Worm (Caenorhabditis elegans) whole organism, young adult: ENCODE data around the gene tag-266.

ENCODE experiments used
- B0261.1 ChIP-seq: sonication (generic microtip); optimal IDR thresholded peaks from 2 replicates; lab custom pipeline; 2016; ENCODE audit warnings: mild to moderate bottlenecking, missing genetic modification characterization, moderate library complexity, missing compliant biosample characterization
- B0336.3 ChIP-seq: fragments of 200-800 bp; sonication (Bioruptor generic); IDR thresholded peaks from 2 replicates; pipeline ENCODE4 v1.3.6; 2022; ENCODE audit warnings: missing genetic modification characterization, missing compliant biosample characterization
- C06A6.2 ChIP-seq: fragments of 200-800 bp; sonication (Bioruptor generic); conservative IDR thresholded peaks from 2 replicates; pipeline ENCODE4 v1.3.6; 2022; ENCODE audit warnings: missing genetic modification characterization, missing compliant biosample characterization
- F39B2.1 ChIP-seq: fragments of 200-800 bp; sonication (Bioruptor generic); IDR thresholded peaks from 2 replicates; pipeline ENCODE4 v1.3.6; 2022; ENCODE audit warnings: missing genetic modification reagents, missing genetic modification characterization, missing compliant biosample characterization
- F49E8.2 ChIP-seq: sonication (generic microtip); optimal IDR thresholded peaks from 3 replicates; lab custom pipeline; 2017; ENCODE audit warnings: missing genetic modification characterization, mild to moderate bottlenecking, missing compliant biosample characterization, antibody characterized with exemption, moderate library complexity; ENCODE audit not compliant: insufficient read depth
- F55B11.4 ChIP-seq: sonication (generic microtip); optimal IDR thresholded peaks from 2 replicates; lab custom pipeline; 2016; ENCODE audit warnings: missing compliant biosample characterization, missing genetic modification characterization, borderline replicate concordance; ENCODE audit not compliant: insufficient read depth
- F57A8.1 ChIP-seq: fragments of 200-800 bp; sonication (Bioruptor generic); optimal IDR thresholded peaks from 2 replicates; lab custom pipeline; 2018; ENCODE audit warnings: mild to moderate bottlenecking, missing genetic modification characterization, moderate library complexity, missing compliant biosample characterization
- F57C9.4 ChIP-seq: sonication (generic microtip); optimal IDR thresholded peaks from 2 replicates; lab custom pipeline; 2017; ENCODE audit warnings: mild to moderate bottlenecking, missing genetic modification characterization, missing compliant biosample characterization
- T07F8.4 ChIP-seq: sonication (generic microtip); optimal IDR thresholded peaks from 2 replicates; lab custom pipeline; 2016; ENCODE audit warnings: mild to moderate bottlenecking, missing genetic modification characterization, moderate library complexity, missing compliant biosample characterization
- Y67H2A.10 ChIP-seq: fragments of 200-800 bp; sonication (Bioruptor generic); conservative IDR thresholded peaks from 2 replicates; pipeline ENCODE4 v1.3.6; 2022; ENCODE audit warnings: missing genetic modification reagents, missing genetic modification characterization, missing compliant biosample characterization
- akir-1 ChIP-seq: fragments of 200-800 bp; sonication (Bioruptor generic); optimal IDR thresholded peaks from 2 replicates; lab custom pipeline; 2018; ENCODE audit warnings: mild to moderate bottlenecking, missing genetic modification characterization, moderate library complexity, missing compliant biosample characterization
- ama-1 ChIP-seq, 3 experiments: fragments of 150-350 bp in 1 of 3; sonication (generic microtip) in 2 of 3; optimal IDR thresholded peaks; 2 replicates each; lab custom pipeline; 2014 to 2018; ENCODE audit warnings: missing biosample characterization in 2 of 3, missing genetic modification characterization in 2 of 3, missing genetic modification reagents in 2 of 3
- attf-5 ChIP-seq: fragments of 200-800 bp; sonication (Bioruptor generic); optimal IDR thresholded peaks from 2 replicates; lab custom pipeline; 2018; ENCODE audit warnings: mild to moderate bottlenecking, missing genetic modification characterization, missing compliant biosample characterization
- attf-6 ChIP-seq: fragments of 200-800 bp; sonication (Bioruptor generic); IDR thresholded peaks from 2 replicates; pipeline ENCODE4 v1.3.6; 2022; ENCODE audit warnings: missing genetic modification reagents, missing genetic modification characterization, missing compliant biosample characterization
- ccch-3 ChIP-seq: fragments of 200-800 bp; sonication (Bioruptor generic); optimal IDR thresholded peaks from 2 replicates; lab custom pipeline; 2018; ENCODE audit warnings: mild to moderate bottlenecking, missing genetic modification characterization, missing compliant biosample characterization
- die-1 ChIP-seq: sonication (generic microtip); optimal IDR thresholded peaks from 2 replicates; lab custom pipeline; 2016; ENCODE audit warnings: missing genotype, mild to moderate bottlenecking, missing genetic modification characterization, missing compliant biosample characterization
- efl-1 ChIP-seq: fragments of 150-350 bp; optimal IDR thresholded peaks from 2 replicates; lab custom pipeline; 2014; ENCODE audit warnings: missing biosample characterization, missing genetic modification reagents, missing genetic modification characterization
- ekl-4 ChIP-seq: fragments of 200-800 bp; sonication (Bioruptor generic); IDR thresholded peaks from 2 replicates; pipeline ENCODE4 v1.3.6; 2022; ENCODE audit warnings: missing genetic modification reagents, missing genetic modification characterization, missing compliant biosample characterization
- fkh-3 ChIP-seq: sonication (generic microtip); optimal IDR thresholded peaks from 2 replicates; lab custom pipeline; 2016; ENCODE audit warnings: mild to moderate bottlenecking, missing genetic modification characterization, missing compliant biosample characterization
- hlh-12 ChIP-seq: sonication (generic microtip); optimal IDR thresholded peaks from 2 replicates; lab custom pipeline; 2016; ENCODE audit warnings: missing genetic modification characterization, missing compliant biosample characterization
- hmg-1.2 ChIP-seq: fragments of 200-800 bp; sonication (Bioruptor generic); IDR thresholded peaks from 2 replicates; pipeline ENCODE4 v1.3.6; 2022; ENCODE audit warnings: missing genetic modification reagents, missing genetic modification characterization, missing compliant biosample characterization
- lag-1 ChIP-seq: fragments of 200-800 bp; sonication (Bioruptor generic); IDR thresholded peaks from 2 replicates; pipeline ENCODE4 v1.3.6; 2022; ENCODE audit warnings: missing genetic modification reagents, missing genetic modification characterization, missing compliant biosample characterization
- let-607 ChIP-seq, 2 experiments: fragments of 200-800 bp in 1 of 2; sonication (Bioruptor generic) in 1 of 2; sonication (generic microtip) in 1 of 2; optimal IDR thresholded peaks; 2 replicates each; lab custom pipeline; 2016 to 2018; ENCODE audit warnings: mild to moderate bottlenecking in 2 of 2, missing compliant biosample characterization in 2 of 2, missing genetic modification characterization in 2 of 2, moderate library complexity in 2 of 2, missing genotype in 1 of 2
- lin-35 ChIP-seq, 3 experiments: fragments of 150-350 bp in 2 of 3; sonication (generic microtip) in 1 of 3; optimal IDR thresholded peaks; 2 replicates each; lab custom pipeline; 2014 to 2018; ENCODE audit warnings: missing biosample characterization in 3 of 3, missing genetic modification characterization in 3 of 3, missing genetic modification reagents in 3 of 3
- lin-54 ChIP-seq: fragments of 200-800 bp; sonication (Bioruptor generic); optimal IDR thresholded peaks from 2 replicates; lab custom pipeline; 2018; ENCODE audit warnings: mild to moderate bottlenecking, missing genetic modification characterization, missing compliant biosample characterization
- lir-1 ChIP-seq: fragments of 200-800 bp; sonication (Bioruptor generic); conservative IDR thresholded peaks from 2 replicates; pipeline ENCODE4 v1.3.6; 2022; ENCODE audit warnings: missing genetic modification reagents, missing genetic modification characterization, missing compliant biosample characterization
- madf-3 ChIP-seq: fragments of 200-800 bp; sonication (Bioruptor generic); IDR thresholded peaks from 2 replicates; pipeline ENCODE4 v1.3.6; 2022; ENCODE audit warnings: missing genetic modification reagents, missing genetic modification characterization, missing compliant biosample characterization
- madf-6 ChIP-seq: fragments of 200-800 bp; sonication (Bioruptor generic); IDR thresholded peaks from 2 replicates; pipeline ENCODE4 v1.3.6; 2022; ENCODE audit warnings: missing genetic modification reagents, missing genetic modification characterization, missing compliant biosample characterization
- madf-8 ChIP-seq: fragments of 200-800 bp; sonication (Bioruptor generic); conservative IDR thresholded peaks from 2 replicates; pipeline ENCODE4 v1.3.6; 2022; ENCODE audit warnings: missing genetic modification reagents, missing genetic modification characterization, missing compliant biosample characterization
- mel-28 ChIP-seq: sonication (generic microtip); optimal IDR thresholded peaks from 2 replicates; lab custom pipeline; 2016; ENCODE audit warnings: borderline replicate concordance, mild to moderate bottlenecking, missing genetic modification characterization, missing compliant biosample characterization
- nfyb-1 ChIP-seq: fragments of 200-800 bp; sonication (Bioruptor generic); IDR thresholded peaks from 2 replicates; pipeline ENCODE4 v1.3.6; 2022; ENCODE audit warnings: missing genetic modification reagents, missing genetic modification characterization, missing compliant biosample characterization
- nhr-90 ChIP-seq: sonication (generic microtip); optimal IDR thresholded peaks from 2 replicates; lab custom pipeline; 2016; ENCODE audit warnings: missing genotype, mild to moderate bottlenecking, missing genetic modification characterization, missing compliant biosample characterization
- rcor-1 ChIP-seq: fragments of 200-800 bp; sonication (Bioruptor generic); IDR thresholded peaks from 2 replicates; pipeline ENCODE4 v1.3.6; 2022; ENCODE audit warnings: missing genetic modification reagents, missing genetic modification characterization, missing compliant biosample characterization
- rpc-1 ChIP-seq, 2 experiments: fragments of 150-350 bp in 1 of 2; sonication (generic microtip) in 1 of 2; optimal IDR thresholded peaks; 2 replicates each; lab custom pipeline; 2014 to 2018; ENCODE audit warnings: missing biosample characterization in 1 of 2, missing genetic modification characterization in 1 of 2, missing genetic modification reagents in 1 of 2, missing genotype in 1 of 2
- snpc-1.1 ChIP-seq: sonication (generic microtip); optimal IDR thresholded peaks from 2 replicates; lab custom pipeline; 2017; ENCODE audit warnings: missing genetic modification characterization, mild to moderate bottlenecking, missing compliant biosample characterization, antibody characterized with exemption, moderate library complexity, missing genotype, missing genetic modification reagents; ENCODE audit not compliant: insufficient read depth
- somi-1 ChIP-seq: fragments of 200-800 bp; sonication (Bioruptor generic); optimal IDR thresholded peaks from 2 replicates; lab custom pipeline; 2018; ENCODE audit warnings: mild to moderate bottlenecking, missing genetic modification characterization, missing compliant biosample characterization
- tlf-1 ChIP-seq: fragments of 200-800 bp; sonication (Bioruptor generic); optimal IDR thresholded peaks from 2 replicates; lab custom pipeline; 2018; ENCODE audit warnings: mild to moderate bottlenecking, missing genetic modification characterization, missing compliant biosample characterization
- unc-62 ChIP-seq: fragments of 150-350 bp; optimal IDR thresholded peaks from 2 replicates; lab custom pipeline; 2014; ENCODE audit warnings: missing biosample characterization, missing genetic modification reagents, missing genetic modification characterization
- xnd-1 ChIP-seq: sonication (generic microtip); optimal IDR thresholded peaks from 2 replicates; lab custom pipeline; 2016; ENCODE audit warnings: missing genotype, missing genetic modification reagents, missing genetic modification characterization, missing compliant biosample characterization
- zfh-2 ChIP-seq: fragments of 200-800 bp; sonication (Bioruptor generic); conservative IDR thresholded peaks from 2 replicates; pipeline ENCODE4 v1.3.6; 2022; ENCODE audit warnings: missing genetic modification reagents, missing genetic modification characterization, missing compliant biosample characterization
- ztf-26 ChIP-seq: sonication (generic microtip); optimal IDR thresholded peaks from 2 replicates; lab custom pipeline; 2017; ENCODE audit warnings: missing genetic modification characterization, missing compliant biosample characterization
- ztf-6 ChIP-seq: fragments of 200-800 bp; sonication (Bioruptor generic); IDR thresholded peaks from 2 replicates; pipeline ENCODE4 v1.3.6; 2022; ENCODE audit warnings: missing genetic modification reagents, missing genetic modification characterization, missing compliant biosample characterization

Gene tag-266

ce11 chrIII:600316-600932 is 39.6 kb downstream of the tag-266 start, which contains the start of gene lec-6 (continued):
- TF ChIP-seq tlf-1 (GFP tag; lab: Kevin White, UChicago), result no peak
- no peak for TF ChIP-seq madf-6 (GFP tag; lab: Robert Waterston, UW)
- no peak for TF ChIP-seq nfyb-1 (GFP tag; lab: Robert Waterston, UW)
- no peak for TF ChIP-seq F57A8.1 (GFP tag; lab: Kevin White, UChicago)
- no peak for TF ChIP-seq attf-6
- TF ChIP-seq lir-1 (GFP tag; lab: Robert Waterston, UW), result no peak
- TF ChIP-seq somi-1, result no peak
- TF ChIP-seq xnd-1 (tag; lab: Kevin White, UChicago), result no peak
- no peak for TF ChIP-seq ekl-4 (GFP tag; lab: Robert Waterston, UW)
- no peak for TF ChIP-seq T07F8.4 (tag; lab: Kevin White, UChicago)
- TF ChIP-seq F55B11.4 (tag; lab: Kevin White, UChicago), result no peak
- TF ChIP-seq let-607 (tag; optimal IDR thresholded peaks at IDR 0.05; lab: Kevin White, UChicago), result peak; percentile 92 to 96
- TF ChIP-seq rcor-1 (GFP tag; lab: Robert Waterston, UW), result no peak
- TF ChIP-seq nhr-90 (tag; lab: Kevin White, UChicago), result peak; percentile 49
- TF ChIP-seq F57C9.4, result no peak
- TF ChIP-seq akir-1 (GFP tag; lab: Kevin White, UChicago), result no peak
- no peak for TF ChIP-seq die-1 (tag; lab: Kevin White, UChicago)
- TF ChIP-seq ztf-26, result no peak
- TF ChIP-seq snpc-1.1, result no peak
- no peak for TF ChIP-seq Y67H2A.10
- TF ChIP-seq efl-1 (GFP tag; lab: Kevin White, UChicago), result no peak
- no peak for TF ChIP-seq C06A6.2 (GFP tag; lab: Robert Waterston, UW)
- no peak for TF ChIP-seq F39B2.1 (GFP tag; lab: Robert Waterston, UW)
- no peak for TF ChIP-seq ccch-3 (GFP tag; lab: Kevin White, UChicago)
- no peak for TF ChIP-seq attf-5 (GFP tag; lab: Kevin White, UChicago)
- TF ChIP-seq lin-54 (GFP tag; lab: Kevin White, UChicago), result no peak
- TF ChIP-seq lag-1 (GFP tag; lab: Robert Waterston, UW), result no peak
- TF ChIP-seq B0336.3 (GFP tag; lab: Robert Waterston, UW), result no peak
- TF ChIP-seq mel-28 (tag; lab: Kevin White, UChicago), result no peak
- TF ChIP-seq ztf-6, result no peak
- no peak for TF ChIP-seq madf-3 (GFP tag; lab: Robert Waterston, UW)
- TF ChIP-seq B0261.1 (tag; lab: Kevin White, UChicago), result no peak
- no peak for TF ChIP-seq F49E8.2 (tag; lab: Kevin White, UChicago)
- TF ChIP-seq unc-62, result no peak
- TF ChIP-seq zfh-2, result no peak
- TF ChIP-seq fkh-3 (tag; lab: Kevin White, UChicago), result no peak
- no peak for TF ChIP-seq ama-1 (optimal IDR thresholded peaks at IDR 0.05; lab: Kevin White, UChicago)
- no peak for TF ChIP-seq ama-1 (GFP tag; optimal IDR thresholded peaks at IDR 0.05; lab: Kevin White, UChicago)
- TF ChIP-seq madf-8 (GFP tag; lab: Robert Waterston, UW), result no peak
- TF ChIP-seq lin-35 (GFP tag; optimal IDR thresholded peaks at IDR 0.05; lab: Kevin White, UChicago), result no peak
- no peak for TF ChIP-seq rpc-1 (optimal IDR thresholded peaks at IDR 0.05; lab: Kevin White, UChicago)
- no peak for TF ChIP-seq rpc-1 (tag; optimal IDR thresholded peaks at IDR 0.05; lab: Kevin White, UChicago)
- no peak for TF ChIP-seq hlh-12 (tag; lab: Kevin White, UChicago)
- TF ChIP-seq hmg-1.2 (GFP tag; lab: Robert Waterston, UW), result no peak
